Fruit fly (Drosophila melanogaster) whole organism, embryonic: ENCODE measurements around the gene CG32801.

Experiments
- B-H2 ChIP-seq: fragments of 200-800 bp; sonication (Bioruptor generic); optimal IDR thresholded peaks from 2 replicates; lab custom pipeline; 2018; ENCODE audit warnings: missing biosample characterization, mild to moderate bottlenecking, missing genetic modification characterization
- CG10274 ChIP-seq: fragments of 200-800 bp; sonication (Bioruptor generic); optimal IDR thresholded peaks from 3 replicates; lab custom pipeline; 2017; ENCODE audit warnings: missing biosample characterization, mild to moderate bottlenecking, missing genetic modification characterization
- CG10565 ChIP-seq: fragments of 200-800 bp; sonication (Bioruptor generic); optimal IDR thresholded peaks from 3 replicates; lab custom pipeline; 2016; ENCODE audit warnings: missing biosample characterization, mild to moderate bottlenecking, missing genetic modification characterization
- CG11085 ChIP-seq: fragments of 200-800 bp; sonication (Bioruptor generic); IDR thresholded peaks from 2 replicates; pipeline ENCODE4 v1.3.6; 2022; ENCODE audit warnings: missing biosample characterization, missing genetic modification characterization
- CG11696 ChIP-seq: fragments of 200-800 bp; sonication (Bioruptor generic); IDR thresholded peaks from 2 replicates; pipeline ENCODE4 v1.3.6; 2022; ENCODE audit warnings: missing biosample characterization, missing genetic modification characterization
- CG12155 ChIP-seq: fragments of 200-800 bp; sonication (Bioruptor generic); optimal IDR thresholded peaks from 3 replicates; lab custom pipeline; 2016; ENCODE audit warnings: missing biosample characterization, missing genetic modification characterization
- CG13287 ChIP-seq: fragments of 200-800 bp; sonication (Bioruptor generic); IDR thresholded peaks from 2 replicates; pipeline ENCODE4 v1.3.6; 2022; ENCODE audit warnings: missing biosample characterization, missing genetic modification characterization; ENCODE audit not compliant: partially characterized antibody
- CG14441 ChIP-seq: fragments of 200-800 bp; sonication (Bioruptor generic); IDR thresholded peaks from 2 replicates; pipeline ENCODE4 v1.3.6; 2022; ENCODE audit warnings: missing biosample characterization, missing genetic modification characterization
- CG15269 ChIP-seq: fragments of 200-800 bp; sonication (Bioruptor generic); optimal IDR thresholded peaks from 2 replicates; lab custom pipeline; 2018; ENCODE audit warnings: missing biosample characterization, mild to moderate bottlenecking, missing genetic modification characterization, moderate library complexity
- CG16863 ChIP-seq: fragments of 200-800 bp; sonication (Bioruptor generic); optimal IDR thresholded peaks from 3 replicates; lab custom pipeline; 2016; ENCODE audit warnings: missing biosample characterization, missing genetic modification characterization
- CG17186 ChIP-seq: fragments of 200-800 bp; sonication (Bioruptor generic); optimal IDR thresholded peaks from 3 replicates; lab custom pipeline; 2017; ENCODE audit warnings: missing biosample characterization, missing genetic modification reagents, missing genetic modification characterization
- CG1792 ChIP-seq: fragments of 200-800 bp; sonication (Bioruptor generic); optimal IDR thresholded peaks from 2 replicates; lab custom pipeline; 2016; ENCODE audit warnings: missing biosample characterization, missing genetic modification characterization
- CG18011 ChIP-seq: fragments of 200-800 bp; sonication (Bioruptor generic); optimal IDR thresholded peaks from 2 replicates; lab custom pipeline; 2017; ENCODE audit warnings: missing biosample characterization, missing genetic modification characterization, mild to moderate bottlenecking, moderate library complexity, missing genotype
- CG2129 ChIP-seq: fragments of 200-800 bp; sonication (Bioruptor generic); IDR thresholded peaks from 2 replicates; pipeline ENCODE4 v1.3.6; 2022; ENCODE audit warnings: missing biosample characterization, missing genetic modification characterization; ENCODE audit not compliant: partially characterized antibody
- CG33213 ChIP-seq: fragments of 200-800 bp; sonication (Bioruptor generic); optimal IDR thresholded peaks from 3 replicates; lab custom pipeline; 2016; ENCODE audit warnings: missing biosample characterization, missing genetic modification characterization
- CG4282 ChIP-seq: fragments of 200-800 bp; sonication (Bioruptor generic); optimal IDR thresholded peaks from 2 replicates; lab custom pipeline; 2016; ENCODE audit warnings: missing biosample characterization, missing genetic modification characterization
- CG6654 ChIP-seq: fragments of 200-800 bp; sonication (Bioruptor generic); optimal IDR thresholded peaks from 2 replicates; lab custom pipeline; 2017; ENCODE audit warnings: missing biosample characterization, mild to moderate bottlenecking, missing genetic modification characterization
- CG6854 ChIP-seq: fragments of 200-800 bp; sonication (Bioruptor generic); optimal IDR thresholded peaks from 3 replicates; lab custom pipeline; 2017; ENCODE audit warnings: missing biosample characterization, mild to moderate bottlenecking, missing genetic modification characterization
- CG7928 ChIP-seq: fragments of 200-800 bp; sonication (Bioruptor generic); optimal IDR thresholded peaks from 2 replicates; lab custom pipeline; 2017; ENCODE audit warnings: missing biosample characterization, mild to moderate bottlenecking, missing genetic modification characterization
- CG8290 ChIP-seq, 3 experiments: fragments of 200-800 bp; sonication (Bioruptor generic); optimal IDR thresholded peaks; 2 replicates each; lab custom pipeline; 2016 to 2019; ENCODE audit warnings: missing biosample characterization in 3 of 3, missing genetic modification characterization in 3 of 3, mild to moderate bottlenecking in 2 of 3, moderate library complexity in 1 of 3
- Doc2 ChIP-seq: fragments of 200-800 bp; sonication (Bioruptor generic); IDR thresholded peaks from 2 replicates; pipeline ENCODE4 v1.3.6; 2022; ENCODE audit warnings: missing biosample characterization, missing genetic modification characterization
- Ets97D ChIP-seq: fragments of 200-800 bp; sonication (Bioruptor generic); optimal IDR thresholded peaks from 3 replicates; lab custom pipeline; 2016; ENCODE audit warnings: missing biosample characterization, missing genetic modification characterization
- Hmr ChIP-seq: fragments of 200-800 bp; sonication (Bioruptor generic); optimal IDR thresholded peaks from 3 replicates; lab custom pipeline; 2017; ENCODE audit warnings: mild to moderate bottlenecking, missing biosample characterization, missing genetic modification reagents, missing genetic modification characterization
- Hsf ChIP-seq: fragments of 200-800 bp; sonication (Bioruptor generic); optimal IDR thresholded peaks from 3 replicates; lab custom pipeline; 2016; ENCODE audit warnings: missing biosample characterization, missing genetic modification characterization
- MBD-R2 ChIP-seq: fragments of 200-800 bp; sonication (Bioruptor generic); IDR thresholded peaks from 2 replicates; pipeline ENCODE4 v1.3.6; 2022; ENCODE audit warnings: missing biosample characterization, missing genetic modification characterization
- NC2β ChIP-seq: fragments of 200-800 bp; sonication (Bioruptor generic); optimal IDR thresholded peaks from 2 replicates; lab custom pipeline; 2016; ENCODE audit warnings: missing biosample characterization, missing genetic modification characterization
- Optix ChIP-seq: fragments of 200-800 bp; sonication (Bioruptor generic); IDR thresholded peaks from 3 replicates; pipeline ENCODE4 v1.3.6; 2022; ENCODE audit warnings: missing biosample characterization, missing genetic modification characterization
- Sox102F ChIP-seq: fragments of 200-800 bp; sonication (Bioruptor generic); optimal IDR thresholded peaks from 2 replicates; lab custom pipeline; 2018; ENCODE audit warnings: missing biosample characterization, mild to moderate bottlenecking, missing genetic modification characterization, moderate library complexity
- Sry-δ ChIP-seq: fragments of 200-800 bp; sonication (Bioruptor generic); optimal IDR thresholded peaks from 2 replicates; lab custom pipeline; 2016; ENCODE audit warnings: missing biosample characterization, missing genetic modification characterization
- TFAM ChIP-seq: fragments of 200-800 bp; sonication (Bioruptor generic); optimal IDR thresholded peaks from 2 replicates; lab custom pipeline; 2017; ENCODE audit warnings: missing biosample characterization, missing genetic modification characterization, inconsistent platforms
- ato ChIP-seq: fragments of 200-800 bp; sonication (Bioruptor generic); IDR thresholded peaks from 2 replicates; pipeline ENCODE4 v1.3.6; 2022; ENCODE audit warnings: missing biosample characterization, missing genetic modification characterization; ENCODE audit not compliant: partially characterized antibody
- chn ChIP-seq: fragments of 200-800 bp; sonication (Bioruptor generic); optimal IDR thresholded peaks from 2 replicates; lab custom pipeline; 2016; ENCODE audit warnings: missing biosample characterization, missing genetic modification characterization
- ci ChIP-seq: fragments of 200-800 bp; sonication (Bioruptor generic); IDR thresholded peaks from 3 replicates; pipeline ENCODE4 v1.3.6; 2022; ENCODE audit warnings: missing biosample characterization, missing genetic modification characterization
- crol ChIP-seq: fragments of 200-800 bp; sonication (Bioruptor generic); IDR thresholded peaks from 2 replicates; pipeline ENCODE4 v1.3.6; 2022; ENCODE audit warnings: missing biosample characterization, missing genetic modification characterization
- dm ChIP-seq: fragments of 200-800 bp; sonication (Bioruptor generic); optimal IDR thresholded peaks from 3 replicates; lab custom pipeline; 2016; ENCODE audit warnings: missing biosample characterization, missing genetic modification characterization
- esg ChIP-seq: fragments of 200-800 bp; sonication (Bioruptor generic); conservative IDR thresholded peaks from 2 replicates; pipeline ENCODE4 v1.3.6; 2022; ENCODE audit warnings: missing biosample characterization, missing genetic modification characterization
- eve ChIP-seq, 2 experiments: fragments of >200 bp; optimal IDR thresholded peaks; 2 replicates each; lab custom pipeline; 2017; ENCODE audit warnings: missing biosample characterization in 2 of 2, missing genetic modification characterization in 2 of 2
- ftz-f1 ChIP-seq: fragments of 200-800 bp; sonication (Bioruptor generic); optimal IDR thresholded peaks from 2 replicates; lab custom pipeline; 2016; ENCODE audit warnings: missing biosample characterization, missing genetic modification characterization
- gsb-n ChIP-seq: fragments of 200-800 bp; sonication (Bioruptor generic); optimal IDR thresholded peaks from 3 replicates; lab custom pipeline; 2018; ENCODE audit warnings: missing biosample characterization, mild to moderate bottlenecking, missing genetic modification characterization
- insv ChIP-seq, 2 experiments: fragments of 200-800 bp; sonication (Bioruptor generic); optimal IDR thresholded peaks; 3 replicates each; lab custom pipeline; 2016 to 2018; ENCODE audit warnings: missing biosample characterization in 2 of 2, missing genetic modification characterization in 2 of 2
- kah ChIP-seq: fragments of 200-800 bp; sonication (Bioruptor generic); optimal IDR thresholded peaks from 2 replicates; lab custom pipeline; 2018; ENCODE audit warnings: missing biosample characterization, mild to moderate bottlenecking, missing genetic modification characterization
- lab ChIP-seq: fragments of 200-800 bp; sonication (Bioruptor generic); optimal IDR thresholded peaks from 3 replicates; lab custom pipeline; 2017; ENCODE audit warnings: missing biosample characterization, missing genetic modification characterization, mild to moderate bottlenecking, moderate library complexity, missing genetic modification reagents
- nom ChIP-seq: fragments of 200-800 bp; sonication (Bioruptor generic); optimal IDR thresholded peaks from 2 replicates; lab custom pipeline; 2017; ENCODE audit warnings: missing biosample characterization, missing genetic modification characterization, mild to moderate bottlenecking, moderate library complexity, missing genetic modification reagents
- onecut ChIP-seq: fragments of 200-800 bp; sonication (Bioruptor generic); IDR thresholded peaks from 2 replicates; pipeline ENCODE4 v1.3.6; 2022; ENCODE audit warnings: missing biosample characterization, missing genetic modification characterization
- p53 ChIP-seq: fragments of 200-800 bp; sonication (Bioruptor generic); optimal IDR thresholded peaks from 2 replicates; lab custom pipeline; 2016; ENCODE audit warnings: missing biosample characterization, missing genetic modification characterization
- phol ChIP-seq: fragments of 200-800 bp; sonication (Bioruptor generic); optimal IDR thresholded peaks from 3 replicates; lab custom pipeline; 2018; ENCODE audit warnings: missing biosample characterization, mild to moderate bottlenecking, missing genetic modification characterization, moderate library complexity
- scrt ChIP-seq: fragments of 200-800 bp; sonication (Bioruptor generic); optimal IDR thresholded peaks from 2 replicates; lab custom pipeline; 2018; ENCODE audit warnings: missing biosample characterization, mild to moderate bottlenecking, missing genetic modification characterization, moderate library complexity
- sens ChIP-seq: fragments of 200-800 bp; sonication (Bioruptor generic); peaks from one replicate; lab custom pipeline; 2016; ENCODE audit warnings: missing biosample characterization, missing genetic modification characterization
- shn ChIP-seq: fragments of 200-800 bp; sonication (Bioruptor generic); optimal IDR thresholded peaks from 3 replicates; lab custom pipeline; 2016; ENCODE audit warnings: missing biosample characterization, missing genetic modification characterization
- toy ChIP-seq: fragments of 200-800 bp; sonication (Bioruptor generic); IDR thresholded peaks from 2 replicates; pipeline ENCODE4 v1.3.6; 2022; ENCODE audit warnings: missing biosample characterization, missing genetic modification characterization
- zf30C ChIP-seq: fragments of 200-800 bp; sonication (Bioruptor generic); optimal IDR thresholded peaks from 3 replicates; lab custom pipeline; 2018; ENCODE audit warnings: missing biosample characterization, mild to moderate bottlenecking, missing genetic modification characterization

Gene CG32801

DNA sequence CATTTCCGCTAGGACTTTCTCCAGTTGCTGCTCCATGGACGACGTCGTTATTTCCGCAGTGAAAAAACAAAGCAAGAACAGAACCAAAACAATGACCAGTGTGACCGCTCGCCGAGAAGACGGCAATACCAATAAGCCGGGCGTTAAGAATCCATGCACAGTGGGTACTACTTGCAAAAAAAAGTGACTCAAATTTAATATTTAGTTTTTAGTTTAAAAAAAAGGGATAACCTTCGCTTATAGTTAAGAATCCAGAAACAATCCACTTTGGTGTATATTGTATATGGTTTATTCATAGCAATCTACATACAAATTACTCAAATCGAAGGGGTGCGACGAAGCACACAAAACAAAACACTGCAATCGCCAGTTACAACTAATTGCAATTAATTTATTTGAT, 44.1 kb downstream of the CG32801 start, which contains the start of gene Lamtor5 (continued):
- TF ChIP-seq insv (GFP tag; optimal IDR thresholded peaks at IDR 0.05; lab: Kevin White, UChicago): peak in 1 of 2 experiments; percentile 8
- TF ChIP-seq zf30C (GFP tag; lab: Kevin White, UChicago): no peak
- peak; percentile 35; the same call in 1 of the 2 replicates for TF ChIP-seq esg (GFP tag; lab: Robert Waterston, UW)
- TF ChIP-seq CG10274: no peak
- TF ChIP-seq ci: peak; percentile 69
- TF ChIP-seq phol (tag; lab: Kevin White, UChicago): peak; percentile 41
- no peak for TF ChIP-seq chn
- TF ChIP-seq NC2β (GFP tag; lab: Kevin White, UChicago): peak; percentile 1
- no peak for TF ChIP-seq CG6654 (GFP tag; lab: Kevin White, UChicago)
- TF ChIP-seq ftz-f1 (GFP tag; lab: Kevin White, UChicago): no peak
- no peak for TF ChIP-seq scrt
- TF ChIP-seq kah: no peak
- TF ChIP-seq Ets97D: peak; percentile 28
- peak; percentile 2 for TF ChIP-seq CG33213 (GFP tag; lab: Kevin White, UChicago)
- TF ChIP-seq CG11085 (GFP tag; lab: Robert Waterston, UW): no peak
- TF ChIP-seq lab (GFP tag; lab: Kevin White, UChicago): peak; percentile 69
- TF ChIP-seq CG13287 (GFP tag; lab: Robert Waterston, UW): peak; percentile 44
- peak; percentile 88 for TF ChIP-seq MBD-R2 (GFP tag; lab: Robert Waterston, UW)
- TF ChIP-seq Sox102F (GFP tag; lab: Kevin White, UChicago): peak; percentile 27
- TF ChIP-seq CG12155 (GFP tag; lab: Kevin White, UChicago): peak; percentile 20
- TF ChIP-seq CG6854: peak; percentile 32
- TF ChIP-seq eve (GFP tag; optimal IDR thresholded peaks at IDR 0.05; lab: Kevin White, UChicago): no peak
- peak; percentile 28 for TF ChIP-seq nom (GFP tag; lab: Kevin White, UChicago)
- no peak for TF ChIP-seq TFAM (GFP tag; lab: Kevin White, UChicago)
- TF ChIP-seq CG15269 (tag; lab: Kevin White, UChicago): peak; percentile 45
- TF ChIP-seq Optix (GFP tag; lab: Robert Waterston, UW): no peak
- TF ChIP-seq sens (GFP tag; lab: Kevin White, UChicago): peak; percentile 93
- TF ChIP-seq CG7928 (GFP tag; lab: Kevin White, UChicago): no peak
- peak; percentile 14 for TF ChIP-seq Sry-δ (GFP tag; lab: Kevin White, UChicago)
- peak; percentile 49 for TF ChIP-seq Hmr (GFP tag; lab: Kevin White, UChicago)
- no peak for TF ChIP-seq toy (GFP tag; lab: Robert Waterston, UW)
- TF ChIP-seq CG16863 (GFP tag; lab: Kevin White, UChicago): peak; percentile 29
- TF ChIP-seq CG18011: peak; percentile 40
- no peak for TF ChIP-seq shn (GFP tag; lab: Kevin White, UChicago)
- no peak for TF ChIP-seq CG14441 (GFP tag; lab: Robert Waterston, UW)
- no peak; the same call in 1 of the 2 replicates for TF ChIP-seq ato
- peak; percentile 1 for TF ChIP-seq B-H2 (GFP tag; lab: Kevin White, UChicago)
- TF ChIP-seq CG1792: no peak
- TF ChIP-seq CG11696 (GFP tag; lab: Robert Waterston, UW): no peak; the same call in 1 of the 2 replicates
- no peak for TF ChIP-seq crol (GFP tag; lab: Robert Waterston, UW)
- TF ChIP-seq Doc2: no peak
- TF ChIP-seq gsb-n: no peak
- no peak for TF ChIP-seq p53
- TF ChIP-seq CG4282 (GFP tag; lab: Kevin White, UChicago): peak; percentile 68
- no peak for TF ChIP-seq dm (GFP tag; lab: Kevin White, UChicago)
- TF ChIP-seq CG8290 (GFP tag; optimal IDR thresholded peaks at IDR 0.05; lab: Kevin White, UChicago): no peak
- TF ChIP-seq CG8290 (tag; optimal IDR thresholded peaks at IDR 0.05; lab: Kevin White, UChicago): peak in 1 of 2 experiments; percentile 54
- no peak for TF ChIP-seq CG2129 (GFP tag; lab: Robert Waterston, UW)
- no peak for TF ChIP-seq CG17186
- TF ChIP-seq CG10565 (GFP tag; lab: Kevin White, UChicago): no peak
- peak; percentile 32 for TF ChIP-seq Hsf
- TF ChIP-seq onecut: peak; percentile 18; the same call in 1 of the 2 replicates
